Worm (Caenorhabditis elegans) whole organism, L3 larva: Measurements from ENCODE around the gene D2062.4.
"Not testable (repeated sequence)": the region's sequence is repeated elsewhere in the genome, so short reads cannot be mapped to it uniquely, and the experiment has no call there.

Source experiments
- R02D3.7 ChIP-seq: fragments of 150-350 bp; optimal IDR thresholded peaks from 2 replicates; lab custom pipeline; 2014; ENCODE audit warnings: missing biosample characterization, missing genetic modification characterization
- ZK546.5 ChIP-seq: sonication (generic microtip); optimal IDR thresholded peaks from 2 replicates; lab custom pipeline; 2017; ENCODE audit warnings: missing biosample characterization, missing genetic modification characterization
- aly-2 ChIP-seq: fragments of 150-350 bp; optimal IDR thresholded peaks from 2 replicates; lab custom pipeline; 2014; ENCODE audit warnings: missing biosample characterization, missing genetic modification characterization
- ama-1 ChIP-seq: fragments of 150-350 bp; optimal IDR thresholded peaks from 2 replicates; lab custom pipeline; 2018
- ceh-28 ChIP-seq: fragments of 150-350 bp; optimal IDR thresholded peaks from 2 replicates; lab custom pipeline; 2014; ENCODE audit warnings: missing biosample characterization, missing genetic modification reagents, missing genetic modification characterization
- ceh-9 ChIP-seq: sonication (generic microtip); optimal IDR thresholded peaks from 2 replicates; lab custom pipeline; 2018; ENCODE audit warnings: missing biosample characterization, missing genetic modification characterization
- daf-12 ChIP-seq: fragments of 150-350 bp; optimal IDR thresholded peaks from 2 replicates; lab custom pipeline; 2014; ENCODE audit warnings: missing biosample characterization, missing genetic modification reagents, missing genetic modification characterization
- elt-1 ChIP-seq: fragments of 150-350 bp; optimal IDR thresholded peaks from 2 replicates; lab custom pipeline; 2014; ENCODE audit warnings: missing biosample characterization, missing genetic modification characterization
- elt-2 ChIP-seq: sonication (generic microtip); optimal IDR thresholded peaks from 2 replicates; lab custom pipeline; 2016; ENCODE audit warnings: missing genetic modification reagents, mild to moderate bottlenecking, missing genetic modification characterization, missing compliant biosample characterization
- elt-3 ChIP-seq, 3 experiments: fragments of 150-350 bp in 1 of 3; sonication (generic microtip) in 2 of 3; optimal IDR thresholded peaks; 2 replicates in 2 of 3; 4 replicates in 1 of 3; lab custom pipeline; 2014 to 2017; ENCODE audit warnings: missing biosample characterization in 3 of 3, missing genetic modification characterization in 3 of 3
- eor-1 ChIP-seq, 2 experiments: fragments of 150-350 bp; optimal IDR thresholded peaks; 2 replicates each; lab custom pipeline; 2014 to 2018; ENCODE audit warnings: missing biosample characterization in 2 of 2, missing genetic modification characterization in 2 of 2
- fkh-2 ChIP-seq: fragments of 150-350 bp; optimal IDR thresholded peaks from 2 replicates; lab custom pipeline; 2014; ENCODE audit warnings: missing biosample characterization, missing genetic modification reagents, missing genetic modification characterization
- fos-1 ChIP-seq: fragments of 150-350 bp; optimal IDR thresholded peaks from 2 replicates; lab custom pipeline; 2014; ENCODE audit warnings: missing biosample characterization, missing genetic modification characterization
- jun-1 ChIP-seq: fragments of 150-350 bp; optimal IDR thresholded peaks from 2 replicates; lab custom pipeline; 2014; ENCODE audit warnings: missing biosample characterization, missing genetic modification reagents, missing genetic modification characterization
- lin-15B ChIP-seq: fragments of 150-350 bp; optimal IDR thresholded peaks from 2 replicates; lab custom pipeline; 2014; ENCODE audit warnings: missing biosample characterization, missing genetic modification characterization
- lin-39 ChIP-seq: fragments of 150-350 bp; optimal IDR thresholded peaks from 2 replicates; lab custom pipeline; 2018; ENCODE audit warnings: missing biosample characterization, missing genetic modification reagents, missing genetic modification characterization
- lsy-12 ChIP-seq: sonication (generic microtip); optimal IDR thresholded peaks from 2 replicates; lab custom pipeline; 2016; ENCODE audit warnings: mild to moderate bottlenecking, missing genetic modification characterization, missing compliant biosample characterization
- mdl-1 ChIP-seq: fragments of 150-350 bp; optimal IDR thresholded peaks from 2 replicates; lab custom pipeline; 2014; ENCODE audit warnings: missing biosample characterization, missing genetic modification characterization
- nhr-11 ChIP-seq: fragments of 150-350 bp; optimal IDR thresholded peaks from 2 replicates; lab custom pipeline; 2014; ENCODE audit warnings: missing biosample characterization, missing genetic modification characterization
- nhr-23 ChIP-seq: fragments of 150-350 bp; optimal IDR thresholded peaks from 2 replicates; lab custom pipeline; 2014; ENCODE audit warnings: missing biosample characterization, missing genetic modification reagents, missing genetic modification characterization
- nhr-237 ChIP-seq: fragments of 150-350 bp; optimal IDR thresholded peaks from 2 replicates; lab custom pipeline; 2014; ENCODE audit warnings: missing biosample characterization, missing genetic modification characterization
- nhr-25 ChIP-seq: sonication (generic microtip); optimal IDR thresholded peaks from 2 replicates; lab custom pipeline; 2017; ENCODE audit warnings: missing biosample characterization, missing genetic modification characterization
- nhr-67 ChIP-seq: fragments of 150-350 bp; optimal IDR thresholded peaks from 2 replicates; lab custom pipeline; 2014; ENCODE audit warnings: missing biosample characterization, missing genetic modification characterization
- pha-4 ChIP-seq: fragments of 150-350 bp; optimal IDR thresholded peaks from 2 replicates; lab custom pipeline; 2014; ENCODE audit warnings: missing biosample characterization, missing genetic modification reagents, missing genetic modification characterization
- pqm-1 ChIP-seq: fragments of 150-350 bp; optimal IDR thresholded peaks from 2 replicates; lab custom pipeline; 2017; ENCODE audit warnings: missing biosample characterization, missing genetic modification characterization, inconsistent platforms
- sea-2 ChIP-seq: fragments of 150-350 bp; sonication (generic microtip); optimal IDR thresholded peaks from 4 replicates; lab custom pipeline; 2014; ENCODE audit warnings: missing biosample characterization, missing genetic modification reagents, missing genetic modification characterization
- skn-1 ChIP-seq: fragments of 150-350 bp; optimal IDR thresholded peaks from 2 replicates; lab custom pipeline; 2014; ENCODE audit warnings: missing biosample characterization, missing genetic modification characterization
- tbx-2 ChIP-seq: sonication (generic microtip); optimal IDR thresholded peaks from 2 replicates; lab custom pipeline; 2016; ENCODE audit warnings: mild to moderate bottlenecking, missing genetic modification characterization, missing compliant biosample characterization
- unc-39 ChIP-seq: sonication (generic microtip); optimal IDR thresholded peaks from 4 replicates; lab custom pipeline; 2017; ENCODE audit warnings: missing biosample characterization, missing genetic modification characterization
- unc-62 ChIP-seq: fragments of 150-350 bp; sonication (generic microtip); optimal IDR thresholded peaks from 4 replicates; lab custom pipeline; 2014; ENCODE audit warnings: missing biosample characterization, missing genetic modification reagents, missing genetic modification characterization
- ztf-11 ChIP-seq: fragments of 150-350 bp; optimal IDR thresholded peaks from 2 replicates; lab custom pipeline; 2014; ENCODE audit warnings: missing biosample characterization, missing genetic modification characterization

The D2062.4 gene

ce11 chrII:2622936-2623452, at the start of gene D2062.4:
D2062.4 (plus strand) TSS chrII:2623402.
- TF ChIP-seq ceh-28, result peak; percentile 54

DNA sequence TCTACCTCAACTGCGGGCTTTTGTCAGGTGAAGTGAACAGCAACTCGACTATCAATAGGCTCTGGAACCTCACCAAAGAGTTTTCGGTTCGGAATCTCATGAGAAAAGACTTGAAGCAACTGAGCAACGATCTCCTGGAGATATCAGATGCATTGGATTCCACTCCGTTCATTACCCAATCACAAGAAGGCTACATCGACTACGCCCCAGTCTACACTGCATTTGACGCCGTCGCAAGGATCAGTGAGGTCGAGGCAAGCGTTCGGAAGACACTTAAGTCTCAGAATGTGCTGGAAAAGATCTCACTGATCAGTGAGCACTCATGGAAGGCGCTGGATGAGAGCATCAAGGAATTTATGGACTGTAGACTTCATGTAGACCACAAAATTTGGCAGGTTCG, 45.0 kb upstream of the D2062.4 start:
- TF ChIP-seq skn-1 (tag; lab: Kevin White, UChicago) (no peak), nhr-237 (tag; lab: Kevin White, UChicago) (no peak), lin-39 (tag; lab: Kevin White, UChicago) (no peak), nhr-67 (no peak), R02D3.7 (tag; lab: Kevin White, UChicago) (no peak), daf-12 (tag; lab: Kevin White, UChicago) (no peak), nhr-25 (tag; lab: Kevin White, UChicago) (no peak), elt-3 (tag; optimal IDR thresholded peaks at IDR 0.05; lab: Kevin White, UChicago) (no peak), lin-15B (tag; lab: Kevin White, UChicago) (no peak), ztf-11 (no peak), lsy-12 (tag; lab: Kevin White, UChicago) (no peak)

DNA sequence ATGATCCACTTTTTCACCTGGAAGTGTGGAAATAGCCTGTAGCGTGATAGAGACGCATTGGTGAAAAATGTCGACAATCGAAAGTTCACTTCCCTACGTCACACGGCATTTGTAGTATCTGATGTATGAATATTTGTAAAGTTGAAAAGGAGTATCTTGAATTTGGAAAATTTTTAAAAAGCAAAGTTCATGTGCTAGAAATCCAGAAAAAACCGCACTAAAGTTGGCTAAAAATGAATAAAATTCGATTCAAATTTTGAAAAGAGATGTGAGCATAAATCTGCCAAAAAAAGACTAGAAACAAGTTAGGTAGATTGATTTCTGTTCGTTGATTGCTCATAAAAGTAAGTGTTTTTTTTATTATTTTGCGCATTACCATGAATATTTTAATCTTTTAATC, 40.2 kb upstream of the D2062.4 start, which contains the start of gene sri-74:
TSS of gene sri-74 (minus strand) at position 101 of the 400 bp plus-strand sequence.
- TF ChIP-seq fkh-2 (tag; lab: Kevin White, UChicago) (no peak), ztf-11 (no peak), ZK546.5 (tag; lab: Kevin White, UChicago) (no peak), eor-1 (tag; optimal IDR thresholded peaks at IDR 0.05; lab: Kevin White, UChicago) (no peak), unc-39 (no peak), nhr-11 (no peak), lin-15B (tag; lab: Kevin White, UChicago) (no peak), ama-1 (lab: Kevin White, UChicago) (no peak), elt-1 (tag; lab: Kevin White, UChicago) (no peak), nhr-23 (tag; lab: Kevin White, UChicago) (no peak), ceh-9 (tag; lab: Kevin White, UChicago) (no peak), R02D3.7 (tag; lab: Kevin White, UChicago) (no peak)

DNA sequence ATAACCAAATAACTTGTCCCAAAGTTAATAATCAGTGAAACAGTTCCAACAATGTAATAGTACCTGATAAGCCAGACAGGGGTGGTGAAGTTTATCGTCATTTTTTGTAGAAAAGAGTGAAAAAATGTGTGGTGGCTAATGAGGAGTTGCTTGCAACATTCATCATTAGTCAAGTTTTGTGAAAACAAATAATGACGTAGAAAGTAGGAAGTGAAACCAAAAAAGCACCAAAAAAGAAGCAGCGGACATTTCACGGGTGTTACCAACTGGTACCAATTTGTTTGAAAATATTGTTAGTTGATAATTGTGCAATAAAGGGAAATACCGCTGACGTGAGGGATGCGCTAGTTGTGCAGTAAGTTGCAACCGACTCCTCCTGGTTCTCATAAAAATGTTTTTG, 37.7 kb upstream of the D2062.4 start, which contains the start of gene sri-36:
TSS of gene sri-36 (minus strand) at position 101 of the 400 bp plus-strand sequence.
- TF ChIP-seq lin-15B (tag; lab: Kevin White, UChicago) (no peak), elt-2 (tag; lab: Kevin White, UChicago) (peak; percentile 13)

- TF ChIP-seq tbx-2 (tag; lab: Kevin White, UChicago) (no peak), mdl-1 (tag; lab: Kevin White, UChicago) (no peak), fos-1 (tag; lab: Kevin White, UChicago) (peak; percentile 44), unc-62 (GFP tag; lab: Kevin White, UChicago) (no peak), aly-2 (no peak), pqm-1 (tag; lab: Kevin White, UChicago) (peak; percentile 91), elt-2 (tag; lab: Kevin White, UChicago) (peak; percentile 96)
Measured at ce11 chrII:2586861-2587554, 36.2 kb upstream of the D2062.4 start, which contains the start of the genes F33H12.7 and sri-39. F33H12.7 (minus strand) TSS chrII:2586911. sri-39 (plus strand) TSS chrII:2587504.

ce11 chrII:2600176-2600575, 23.0 kb upstream of the D2062.4 start, which contains the start of gene F33H12.1:
F33H12.1 (plus strand) TSS chrII:2600476.
- not testable (repeated sequence) for TF ChIP-seq nhr-67; nhr-25 (tag; lab: Kevin White, UChicago); skn-1 (tag; lab: Kevin White, UChicago)

- TF ChIP-seq nhr-11, result no peak
- TF ChIP-seq pha-4 (tag; lab: Kevin White, UChicago), result no peak
- no peak for TF ChIP-seq jun-1 (tag; lab: Kevin White, UChicago)
- TF ChIP-seq ceh-9 (tag; lab: Kevin White, UChicago), result no peak
- no peak for TF ChIP-seq sea-2 (GFP tag; lab: Kevin White, UChicago)
Measured at ce11 chrII:2600931-2601330, 22.3 kb upstream of the D2062.4 start.
